Fruit fly (Drosophila melanogaster) S2 (cell line): ENCODE data around the gene CG46512.
"Not testable (repeated sequence)": the region's sequence is repeated elsewhere in the genome, so short reads cannot be mapped to it uniquely, and the experiment has no call there.

Experiments used
- CG8478 ChIP-seq: fragments of >200 bp; optimal IDR thresholded peaks from 2 replicates; lab custom pipeline; 2018
- CTCF ChIP-seq, 2 experiments: fragments of >200 bp; optimal IDR thresholded peaks; 2 replicates each; lab custom pipeline; 2018

dm6 chrX:22147489-22147888 lies 39.7 kb upstream of the CG46512 start, which contains the start of gene CG46504:
- not testable (repeated sequence) for TF ChIP-seq CG8478 (lab: Kevin White, UChicago); CTCF (optimal IDR thresholded peaks at IDR 0.05; lab: Kevin White, UChicago)
